Worm (Caenorhabditis elegans): ENCODE measurements around the gene sams-5.

Gene sams-5

ce11 chrIV:6299523-6299922 is 20.2 kb upstream of the sams-5 start:
- TF ChIP-seq unc-130 (GFP tag; optimal IDR thresholded peaks at IDR 0.05), result no peak
- TF ChIP-seq F55B11.4 (tag; optimal IDR thresholded peaks at IDR 0.05; ENCODE audit: borderline replicate concordance, insufficient read depth), result no peak
- TF ChIP-seq B0261.1 (tag; optimal IDR thresholded peaks at IDR 0.05), result no peak

- TF ChIP-seq F49E8.2 (tag; optimal IDR thresholded peaks at IDR 0.05; ENCODE audit: insufficient read depth) (no peak), unc-62 (GFP tag; optimal IDR thresholded peaks at IDR 0.05) (no peak), egl-44 (GFP tag; IDR thresholded peaks at IDR 0.05) (no peak), ets-4 (GFP tag; optimal IDR thresholded peaks at IDR 0.05) (no peak), F57A8.1 (GFP tag; optimal IDR thresholded peaks at IDR 0.05) (no peak), snpc-3.4 (tag; optimal IDR thresholded peaks at IDR 0.05) (no peak), aptf-3 (GFP tag; IDR thresholded peaks at IDR 0.05) (no peak), B0336.3 (GFP tag; IDR thresholded peaks at IDR 0.05) (no peak)
These were observed 18.9 kb upstream of the sams-5 start, which contains the start of gene srv-27 for ce11 chrIV:6298253-6298652. TSS of gene srv-27 (minus strand) at chrIV:6298353.

ce11 chrIV:6294081-6294480 is 14.8 kb upstream of the sams-5 start, which contains the start of gene hil-2:
TSS of gene hil-2 (plus strand) at chrIV:6294240.
- TF ChIP-seq cebp-2 (GFP tag; IDR thresholded peaks at IDR 0.05), result no peak
- peak; percentile 97 for TF ChIP-seq F39B2.1 (GFP tag; IDR thresholded peaks at IDR 0.05)
- TF ChIP-seq snpc-4 (GFP tag; optimal IDR thresholded peaks at IDR 0.05), result no peak
- TF ChIP-seq snpc-4 (tag; optimal IDR thresholded peaks at IDR 0.05), result peak in 2 of 4 experiments; percentile 59 to 60

ce11 chrIV:6290741-6291140 is 11.4 kb upstream of the sams-5 start, which contains the start of gene srv-24:
TSS of gene srv-24 (minus strand) at chrIV:6290841.
- TF ChIP-seq tbp1 (GFP tag; optimal IDR thresholded peaks at IDR 0.05) (no peak), C17E4.6 (GFP tag; IDR thresholded peaks at IDR 0.05) (no peak), madf-10 (tag; optimal IDR thresholded peaks at IDR 0.05) (no peak), F22D6.2 (tag; optimal IDR thresholded peaks at IDR 0.05) (no peak), ceh-58 (GFP tag; IDR thresholded peaks at IDR 0.05) (no peak), nfya-2 (GFP tag; IDR thresholded peaks at IDR 0.05) (no peak), lsl-1 (GFP tag; optimal IDR thresholded peaks at IDR 0.05) (no peak), cebp-1 (GFP tag; IDR thresholded peaks at IDR 0.05) (no peak), cebp-1 (tag; optimal IDR thresholded peaks at IDR 0.05) (no peak), B0336.3 (GFP tag; IDR thresholded peaks at IDR 0.05) (no peak), Y95B8A.8 (GFP tag; IDR thresholded peaks at IDR 0.05) (no peak), ekl-4 (GFP tag; IDR thresholded peaks at IDR 0.05) (no peak), ztf-18 (tag; optimal IDR thresholded peaks at IDR 0.05) (no peak)

- no peak for TF ChIP-seq Y56A3A.18 (GFP tag; IDR thresholded peaks at IDR 0.05)
- TF ChIP-seq lin-26 (GFP tag; IDR thresholded peaks at IDR 0.05), result no peak
- no peak for TF ChIP-seq snpc-3.4 (tag; optimal IDR thresholded peaks at IDR 0.05)
- TF ChIP-seq dpff-1 (tag; optimal IDR thresholded peaks at IDR 0.05), result no peak
- no peak for TF ChIP-seq gei-17 (GFP tag; optimal IDR thresholded peaks at IDR 0.05)
- TF ChIP-seq F55B11.4 (tag; optimal IDR thresholded peaks at IDR 0.05; ENCODE audit: borderline replicate concordance, insufficient read depth), result no peak
- TF ChIP-seq madf-6 (GFP tag; IDR thresholded peaks at IDR 0.05), result no peak
- no peak for TF ChIP-seq atf-7 (tag; optimal IDR thresholded peaks at IDR 0.05)
- no peak for TF ChIP-seq akir-1 (GFP tag; optimal IDR thresholded peaks at IDR 0.05)
- no peak for TF ChIP-seq F23B12.7 (tag; optimal IDR thresholded peaks at IDR 0.05; ENCODE audit: insufficient read depth)
- no peak for TF ChIP-seq ceh-40 (GFP tag; IDR thresholded peaks at IDR 0.05)
- TF ChIP-seq snpc-4 (GFP tag; optimal IDR thresholded peaks at IDR 0.05), result no peak
- no peak for TF ChIP-seq snpc-4 (tag; optimal IDR thresholded peaks at IDR 0.05)
- TF ChIP-seq unc-130 (GFP tag; optimal IDR thresholded peaks at IDR 0.05), result no peak
- TF ChIP-seq ztf-22 (GFP tag; optimal IDR thresholded peaks at IDR 0.05), result no peak
These were observed 5.0 kb upstream of the sams-5 start, which contains the start of gene ops-1 for ce11 chrIV:6284277-6284676. TSS of gene ops-1 (minus strand) at chrIV:6284377.

Data from whole organism, young adult.